Fruit fly (Drosophila melanogaster) whole organism, wandering third instar larva: ENCODE results near the gene CG18473.

ENCODE experiments used
- Dfd ChIP-seq: fragments of >200 bp; optimal IDR thresholded peaks from 2 replicates; lab custom pipeline; 2017; ENCODE audit warnings: missing biosample characterization, missing genetic modification characterization
- Hnf4 ChIP-seq: fragments of 200-800 bp; sonication (Bioruptor generic); optimal IDR thresholded peaks from 2 replicates; lab custom pipeline; 2016; ENCODE audit warnings: missing biosample characterization, mild to moderate bottlenecking, missing genetic modification characterization
- jim ChIP-seq: fragments of 175-275, 200-325 bp; sonication (Bioruptor generic); optimal IDR thresholded peaks from 2 replicates; lab custom pipeline; 2016; ENCODE audit warnings: missing biosample characterization, mild to moderate bottlenecking, missing genetic modification characterization
- lola ChIP-seq: fragments of >200 bp; optimal IDR thresholded peaks from 2 replicates; lab custom pipeline; 2017; ENCODE audit warnings: missing biosample characterization, missing genetic modification characterization
- pan ChIP-seq: fragments of >200 bp; optimal IDR thresholded peaks from 2 replicates; lab custom pipeline; 2017

dm6 chr3R:9388972-9389371 is 25.9 kb downstream of the CG18473 start:
- no peak for TF ChIP-seq Hnf4
- no peak for TF ChIP-seq pan (lab: Kevin White, UChicago)
- TF ChIP-seq lola (GFP tag; lab: Kevin White, UChicago): no peak
- TF ChIP-seq Dfd: no peak
- no peak for TF ChIP-seq jim
